Fruit fly (Drosophila melanogaster): ENCODE results near the gene CG32591.

- TF ChIP-seq Sin3A (optimal IDR thresholded peaks at IDR 0.05) (no peak), h (optimal IDR thresholded peaks at IDR 0.05) (no peak)
Measured at dm6 chrX:14949227-14949626, 20.5 kb upstream of the CG32591 start.

All from Kc167 (cell line).